Worm (Caenorhabditis elegans): ENCODE data around the gene msp-49.

ce11 chrII:5195504-5195903 is 1.3 kb downstream of the msp-49 start, which contains the start of gene C34F11.5:
- no peak for TF ChIP-seq B0336.3 (GFP tag; IDR thresholded peaks at IDR 0.05)
- TF ChIP-seq K11D2.4 (GFP tag; IDR thresholded peaks at IDR 0.05), result no peak
- TF ChIP-seq aptf-3 (GFP tag; IDR thresholded peaks at IDR 0.05), result no peak

All from whole organism, young adult.